Worm (Caenorhabditis elegans): ENCODE results near the gene F53H4.3.
A peak's percentile ranks its signal among the peaks of the same experiment; 100 is the strongest.

Gene F53H4.3

DNA sequence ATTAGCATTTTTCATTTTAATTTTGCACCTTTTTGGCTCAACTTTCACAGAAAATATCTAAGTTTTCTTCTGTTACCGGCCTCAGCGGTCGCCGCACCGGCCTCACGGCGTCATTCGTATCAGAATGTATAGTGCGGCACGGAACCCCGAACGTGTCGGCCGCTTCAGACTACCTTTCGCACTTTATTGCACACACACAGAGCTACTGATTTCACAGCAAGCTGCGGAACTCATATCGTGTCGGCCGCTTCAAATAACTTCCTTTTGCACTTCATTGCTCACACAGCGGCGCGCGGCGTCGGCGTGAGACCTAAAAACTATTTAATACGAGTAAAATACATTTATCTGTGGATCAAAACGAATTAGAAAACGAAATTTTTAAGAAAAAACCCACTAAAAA is 2.9 kb downstream of the F53H4.3 start:
- TF ChIP-seq unc-120 (tag; optimal IDR thresholded peaks at IDR 0.05; ENCODE audit: poor library complexity, severe bottlenecking) (no peak), ceh-43 (GFP tag; optimal IDR thresholded peaks at IDR 0.05) (no peak), nhr-2 (tag; optimal IDR thresholded peaks at IDR 0.05) (no peak), drap-1 (GFP tag; optimal IDR thresholded peaks at IDR 0.05) (no peak), unc-62 (GFP tag; optimal IDR thresholded peaks at IDR 0.05) (no peak), tbx-8 (GFP tag; optimal IDR thresholded peaks at IDR 0.05) (no peak), ceh-39 (tag; optimal IDR thresholded peaks at IDR 0.05) (no peak)

DNA sequence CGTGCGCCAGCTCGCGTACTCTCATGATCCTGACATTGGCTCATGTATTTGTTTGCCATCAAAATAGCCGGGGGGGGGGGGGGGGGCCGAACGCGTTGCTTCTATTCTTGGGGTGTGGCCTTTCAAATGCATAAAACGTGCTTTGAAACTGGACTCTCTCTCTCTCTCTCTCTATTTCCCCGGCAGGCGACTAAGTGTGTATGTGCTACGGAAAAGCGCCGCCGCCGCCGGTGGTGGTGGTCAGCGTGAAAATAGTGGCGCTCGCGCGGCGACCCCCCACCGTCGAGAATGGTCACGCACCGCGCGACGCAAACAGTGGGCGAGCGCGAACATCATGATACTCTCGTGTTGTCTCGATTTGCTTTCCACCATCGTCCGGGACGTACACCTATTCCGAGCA is 6.4 kb downstream of the F53H4.3 start:
- TF ChIP-seq drap-1 (GFP tag; optimal IDR thresholded peaks at IDR 0.05) (no peak), M03D4.4 (tag; optimal IDR thresholded peaks at IDR 0.05) (peak; percentile 16), flh-1 (GFP tag; optimal IDR thresholded peaks at IDR 0.05) (no peak), sptf-1 (tag; optimal IDR thresholded peaks at IDR 0.05) (peak; percentile 8), lsy-2 (tag; optimal IDR thresholded peaks at IDR 0.05) (no peak), pha-4 (tag; optimal IDR thresholded peaks at IDR 0.05) (peak; percentile 22), mab-5 (tag; optimal IDR thresholded peaks at IDR 0.05) (no peak), ham-2 (GFP tag; optimal IDR thresholded peaks at IDR 0.05) (peak; percentile 53)

- TF ChIP-seq ztf-11 (tag; optimal IDR thresholded peaks at IDR 0.05) = no peak
- no peak for TF ChIP-seq sptf-1 (tag; optimal IDR thresholded peaks at IDR 0.05)
- TF ChIP-seq ham-2 (GFP tag; optimal IDR thresholded peaks at IDR 0.05) = no peak
- TF ChIP-seq nhr-12 (tag; optimal IDR thresholded peaks at IDR 0.05) = no peak
- no peak for TF ChIP-seq unc-120 (tag; optimal IDR thresholded peaks at IDR 0.05; ENCODE audit: poor library complexity, severe bottlenecking)
- TF ChIP-seq nhr-2 (tag; optimal IDR thresholded peaks at IDR 0.05) = no peak
Observed at ce11 chrX:15878785-15879184, 8.6 kb downstream of the F53H4.3 start, which contains the start of gene gmeb-2. Gene gmeb-2, plus strand, starts transcription at chrX:15879085.

DNA sequence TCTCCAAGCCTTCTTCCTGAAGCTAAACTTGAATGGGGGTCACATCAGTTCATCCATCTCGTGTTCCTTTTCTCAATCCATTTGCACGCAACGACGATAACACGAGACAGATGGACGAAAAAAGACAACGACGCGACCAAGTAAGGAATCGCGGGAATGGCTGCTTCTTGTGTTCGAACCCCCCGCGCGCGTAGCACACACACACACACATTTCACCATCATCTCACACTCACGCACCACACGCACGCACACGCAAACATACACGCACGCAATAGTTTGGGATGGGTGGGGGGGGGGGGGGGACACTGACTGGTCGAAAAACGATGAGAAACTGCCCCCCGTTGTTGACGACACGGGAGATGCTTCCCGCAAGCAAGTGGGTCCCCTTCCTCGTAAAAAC is 10.5 kb downstream of the F53H4.3 start:
- no peak for TF ChIP-seq unc-62 (GFP tag; optimal IDR thresholded peaks at IDR 0.05)
- peak; percentile 42 for TF ChIP-seq M03D4.4 (tag; optimal IDR thresholded peaks at IDR 0.05)
- no peak for TF ChIP-seq mab-5 (tag; optimal IDR thresholded peaks at IDR 0.05)
- peak; percentile 46 for TF ChIP-seq mls-2 (tag; optimal IDR thresholded peaks at IDR 0.05)
- TF ChIP-seq cnd-1 (tag; optimal IDR thresholded peaks at IDR 0.05) = peak; percentile 59
- TF ChIP-seq sptf-1 (tag; optimal IDR thresholded peaks at IDR 0.05) = peak; percentile 60
- peak; percentile 53 for TF ChIP-seq ham-2 (GFP tag; optimal IDR thresholded peaks at IDR 0.05)

- TF ChIP-seq ztf-11 (tag; optimal IDR thresholded peaks at IDR 0.05) = no peak
- TF ChIP-seq nhr-2 (tag; optimal IDR thresholded peaks at IDR 0.05) = no peak
- TF ChIP-seq unc-39 (tag; optimal IDR thresholded peaks at IDR 0.05) = no peak
- TF ChIP-seq lin-32 (GFP tag; optimal IDR thresholded peaks at IDR 0.05) = no peak
- TF ChIP-seq lin-13 (tag; optimal IDR thresholded peaks at IDR 0.05) = no peak
- no peak for TF ChIP-seq ham-2 (GFP tag; optimal IDR thresholded peaks at IDR 0.05)
- TF ChIP-seq nhr-28 (tag; optimal IDR thresholded peaks at IDR 0.05) = no peak
- no peak for TF ChIP-seq mab-5 (tag; optimal IDR thresholded peaks at IDR 0.05)
- no peak for TF ChIP-seq snpc-4 (tag; optimal IDR thresholded peaks at IDR 0.05)
- no peak for TF ChIP-seq sptf-1 (tag; optimal IDR thresholded peaks at IDR 0.05)
- TF ChIP-seq zip-8 (tag; optimal IDR thresholded peaks at IDR 0.05) = no peak
- no peak for TF ChIP-seq drap-1 (GFP tag; optimal IDR thresholded peaks at IDR 0.05)
- TF ChIP-seq blmp-1 (tag; optimal IDR thresholded peaks at IDR 0.05) = no peak
- no peak for TF ChIP-seq nhr-76 (tag; optimal IDR thresholded peaks at IDR 0.05)
Observed at ce11 chrX:15869589-15869988, 17.8 kb downstream of the F53H4.3 start.

ce11 chrX:15865868-15866555 is 21.4 kb downstream of the F53H4.3 start, which contains the start of the genes csb-1 and F53H4.4:
Gene csb-1, minus strand, starts transcription at chrX:15865918.
Gene F53H4.4, plus strand, starts transcription at chrX:15866387.
- peak; percentile 84 for TF ChIP-seq mep-1 (tag; optimal IDR thresholded peaks at IDR 0.05)
- no peak for TF ChIP-seq pha-4 (tag; optimal IDR thresholded peaks at IDR 0.05)
- no peak for TF ChIP-seq lin-32 (GFP tag; optimal IDR thresholded peaks at IDR 0.05)
- peak; percentile 37 for TF ChIP-seq lin-13 (tag; optimal IDR thresholded peaks at IDR 0.05)
- TF ChIP-seq sptf-1 (tag; optimal IDR thresholded peaks at IDR 0.05) = peak; percentile 11
- TF ChIP-seq nhr-28 (tag; optimal IDR thresholded peaks at IDR 0.05) = no peak
- peak; percentile 16 for TF ChIP-seq lsy-2 (tag; optimal IDR thresholded peaks at IDR 0.05)

Data from whole organism, mixed stage, embryonic.